Worm (Caenorhabditis elegans) whole organism, midembryonic: ENCODE results near the gene clec-245.

Experiments used
- T22C8.4 ChIP-seq: fragments of 200-800 bp; sonication (Bioruptor generic); IDR thresholded peaks from 2 replicates; pipeline ENCODE4 v1.3.6; 2022; ENCODE audit warnings: missing genetic modification characterization, missing compliant biosample characterization
- cog-1 ChIP-seq: sonication (generic microtip); optimal IDR thresholded peaks from 2 replicates; lab custom pipeline; 2016; ENCODE audit warnings: missing genetic modification characterization, missing compliant biosample characterization
- flt-1 ChIP-seq: fragments of 200-800 bp; sonication (Bioruptor generic); IDR thresholded peaks from 2 replicates; pipeline ENCODE4 v1.3.6; 2022; ENCODE audit warnings: missing genetic modification characterization, missing compliant biosample characterization
- klf-2 ChIP-seq: fragments of 200-800 bp; sonication (Bioruptor generic); conservative IDR thresholded peaks from 2 replicates; pipeline ENCODE4 v1.3.6; 2022; ENCODE audit warnings: missing genetic modification reagents, missing genetic modification characterization, missing compliant biosample characterization
- med-1 ChIP-seq: sonication (generic microtip); optimal IDR thresholded peaks from 2 replicates; lab custom pipeline; 2017; ENCODE audit warnings: missing genetic modification characterization, mild to moderate bottlenecking, missing compliant biosample characterization, antibody characterized with exemption, missing genetic modification reagents; ENCODE audit not compliant: insufficient read depth
- ref-1 ChIP-seq: fragments of 200-800 bp; sonication (Bioruptor generic); conservative IDR thresholded peaks from 2 replicates; pipeline ENCODE4 v1.3.6; 2022; ENCODE audit warnings: missing genetic modification reagents, missing genetic modification characterization, missing compliant biosample characterization
- tab-1 ChIP-seq: fragments of 200-800 bp; sonication (Bioruptor generic); IDR thresholded peaks from 2 replicates; pipeline ENCODE4 v1.3.6; 2022; ENCODE audit warnings: missing genetic modification characterization, missing compliant biosample characterization
- ztf-23 ChIP-seq: fragments of 200-800 bp; sonication (Bioruptor generic); IDR thresholded peaks from 2 replicates; pipeline ENCODE4 v1.3.6; 2022; ENCODE audit warnings: missing genetic modification reagents, missing genetic modification characterization, missing compliant biosample characterization
- ztf-29 ChIP-seq: fragments of 200-800 bp; sonication (Bioruptor generic); IDR thresholded peaks from 2 replicates; pipeline ENCODE4 v1.3.6; 2022; ENCODE audit warnings: missing genetic modification reagents, missing genetic modification characterization, missing compliant biosample characterization

Gene clec-245

ce11 chrV:18164758-18165157, 23.5 kb downstream of the clec-245 start, which contains the start of gene C14A6.5:
TSS of gene C14A6.5 (minus strand) at chrV:18164858.
- TF ChIP-seq med-1 (GFP tag; lab: Kevin White, UChicago) (no peak), tab-1 (GFP tag; lab: Robert Waterston, UW) (no peak), ztf-29 (GFP tag; lab: Robert Waterston, UW) (no peak), klf-2 (no peak), ztf-23 (GFP tag; lab: Robert Waterston, UW) (no peak)

- TF ChIP-seq ztf-29 (GFP tag; lab: Robert Waterston, UW), result no peak
These were observed 24.8 kb downstream of the clec-245 start for ce11 chrV:18163434-18163833.

ce11 chrV:18162568-18162967, 25.7 kb downstream of the clec-245 start, which contains the start of gene C14A6.12:
TSS of gene C14A6.12 (minus strand) at chrV:18162668.
- TF ChIP-seq med-1 (GFP tag; lab: Kevin White, UChicago), result no peak
- no peak for TF ChIP-seq klf-2
- no peak for TF ChIP-seq ref-1
- TF ChIP-seq tab-1 (GFP tag; lab: Robert Waterston, UW), result no peak
- TF ChIP-seq ztf-29 (GFP tag; lab: Robert Waterston, UW), result no peak
- no peak for TF ChIP-seq cog-1 (tag; lab: Kevin White, UChicago)
- TF ChIP-seq ztf-23 (GFP tag; lab: Robert Waterston, UW), result no peak
- no peak for TF ChIP-seq flt-1 (GFP tag; lab: Robert Waterston, UW)
- TF ChIP-seq T22C8.4 (GFP tag; lab: Robert Waterston, UW), result no peak

DNA sequence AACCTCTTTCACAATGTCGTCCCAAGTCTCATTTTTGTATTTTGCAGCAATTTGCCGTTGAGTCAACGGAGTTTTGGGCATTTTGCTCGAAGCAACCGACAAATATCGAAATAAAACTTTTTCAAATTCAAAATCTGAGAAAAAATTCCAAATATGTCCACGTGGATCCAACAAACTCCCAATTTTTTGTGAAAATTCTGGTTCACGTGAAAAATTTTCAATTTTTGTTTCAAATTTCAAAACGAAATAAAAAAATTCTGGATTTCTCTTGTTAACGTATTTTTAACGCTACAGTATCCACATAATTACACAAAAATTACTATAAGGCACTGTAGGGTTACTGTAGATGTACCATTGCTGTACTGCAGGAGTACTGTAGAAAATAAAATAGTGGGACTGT, 27.0 kb downstream of the clec-245 start, which contains the start of gene C14A6.13:
Gene C14A6.13 (minus strand): TSS at position 101 of the 400 bp plus-strand sequence.
- TF ChIP-seq med-1 (GFP tag; lab: Kevin White, UChicago), result no peak
- no peak for TF ChIP-seq ztf-29 (GFP tag; lab: Robert Waterston, UW)
- no peak for TF ChIP-seq ref-1
- no peak for TF ChIP-seq ztf-23 (GFP tag; lab: Robert Waterston, UW)
- TF ChIP-seq T22C8.4 (GFP tag; lab: Robert Waterston, UW), result no peak
- no peak for TF ChIP-seq klf-2
- no peak for TF ChIP-seq flt-1 (GFP tag; lab: Robert Waterston, UW)
- TF ChIP-seq cog-1 (tag; lab: Kevin White, UChicago), result no peak
- no peak for TF ChIP-seq tab-1 (GFP tag; lab: Robert Waterston, UW)

ce11 chrV:18158172-18158571, 30.1 kb downstream of the clec-245 start:
- no peak for TF ChIP-seq cog-1 (tag; lab: Kevin White, UChicago)
- TF ChIP-seq T22C8.4 (GFP tag; lab: Robert Waterston, UW), result no peak

DNA sequence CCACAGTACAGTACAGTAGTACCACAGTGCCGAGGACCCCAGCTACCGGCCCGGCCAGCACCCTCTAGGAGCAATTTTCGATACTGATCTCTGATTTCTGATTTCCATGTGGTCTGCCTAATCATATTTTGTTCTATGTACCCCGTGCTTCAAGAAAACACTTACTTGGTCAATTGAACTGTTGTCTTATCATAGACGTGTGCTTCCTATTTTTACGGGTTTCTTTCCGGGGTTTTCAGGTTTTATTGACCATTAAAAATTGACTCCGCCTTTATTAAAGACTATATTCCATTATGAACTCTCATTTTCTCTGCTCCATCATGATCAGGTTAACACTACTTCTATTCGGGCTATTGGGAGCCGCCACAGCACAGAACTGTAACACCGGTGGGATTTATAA, 30.5 kb downstream of the clec-245 start, which contains the start of gene clec-48:
Gene clec-48 (plus strand): TSS at position 320 of the 400 bp plus-strand sequence.
- TF ChIP-seq ztf-29 (GFP tag; lab: Robert Waterston, UW), result no peak
- TF ChIP-seq T22C8.4 (GFP tag; lab: Robert Waterston, UW), result no peak
- TF ChIP-seq ref-1, result no peak
- no peak for TF ChIP-seq cog-1 (tag; lab: Kevin White, UChicago)
- TF ChIP-seq klf-2, result no peak
- no peak for TF ChIP-seq flt-1 (GFP tag; lab: Robert Waterston, UW)
- TF ChIP-seq ztf-23 (GFP tag; lab: Robert Waterston, UW), result no peak
- TF ChIP-seq med-1 (GFP tag; lab: Kevin White, UChicago), result no peak
- TF ChIP-seq tab-1 (GFP tag; lab: Robert Waterston, UW), result no peak

DNA sequence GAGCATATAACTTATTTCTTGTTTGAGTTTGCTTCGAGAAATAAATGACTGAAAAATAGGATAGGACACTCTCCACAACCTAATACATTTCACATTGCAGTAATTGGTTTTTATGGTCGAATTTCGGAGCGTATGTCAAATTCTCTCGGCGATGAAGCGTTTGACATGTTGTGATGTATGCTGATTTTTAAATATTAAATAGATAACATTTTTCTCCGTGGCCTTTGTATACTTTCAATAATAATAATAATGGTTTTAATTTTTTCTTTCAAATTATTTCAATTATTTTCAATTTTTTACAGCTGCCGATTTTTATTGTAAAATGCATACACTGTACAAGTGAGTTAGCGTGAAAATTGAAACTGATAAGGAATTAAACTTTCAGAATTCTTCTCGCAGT, 42.2 kb downstream of the clec-245 start, which contains the start of gene C14A6.3:
Gene C14A6.3 (plus strand): TSS at position 301 of the 400 bp plus-strand sequence.
- no peak for TF ChIP-seq tab-1 (GFP tag; lab: Robert Waterston, UW)
- no peak for TF ChIP-seq cog-1 (tag; lab: Kevin White, UChicago)
- no peak for TF ChIP-seq flt-1 (GFP tag; lab: Robert Waterston, UW)
- TF ChIP-seq ref-1, result no peak
- no peak for TF ChIP-seq med-1 (GFP tag; lab: Kevin White, UChicago)
- no peak for TF ChIP-seq ztf-23 (GFP tag; lab: Robert Waterston, UW)
- TF ChIP-seq klf-2, result no peak

DNA sequence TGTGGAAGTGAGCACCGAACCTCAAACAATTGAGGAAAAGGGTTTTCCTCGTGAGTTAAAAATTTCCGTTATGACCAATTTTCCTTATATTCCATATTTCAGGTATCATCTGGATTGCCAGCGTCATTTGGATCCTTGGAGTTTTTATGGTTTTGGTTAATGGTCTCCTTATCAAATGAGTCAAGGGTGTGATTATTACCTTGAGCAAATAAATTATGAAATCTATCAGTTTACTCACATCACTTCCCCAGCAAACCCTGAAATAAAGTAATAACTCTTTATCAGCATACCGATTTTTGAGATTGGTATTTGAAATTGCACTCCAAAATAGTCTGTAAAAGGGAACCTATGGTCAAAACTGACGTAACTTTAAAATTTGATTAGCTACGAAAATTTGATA, 43.8 kb downstream of the clec-245 start:
- TF ChIP-seq flt-1 (GFP tag; lab: Robert Waterston, UW), result no peak
- TF ChIP-seq ztf-23 (GFP tag; lab: Robert Waterston, UW), result no peak
- no peak for TF ChIP-seq klf-2

DNA sequence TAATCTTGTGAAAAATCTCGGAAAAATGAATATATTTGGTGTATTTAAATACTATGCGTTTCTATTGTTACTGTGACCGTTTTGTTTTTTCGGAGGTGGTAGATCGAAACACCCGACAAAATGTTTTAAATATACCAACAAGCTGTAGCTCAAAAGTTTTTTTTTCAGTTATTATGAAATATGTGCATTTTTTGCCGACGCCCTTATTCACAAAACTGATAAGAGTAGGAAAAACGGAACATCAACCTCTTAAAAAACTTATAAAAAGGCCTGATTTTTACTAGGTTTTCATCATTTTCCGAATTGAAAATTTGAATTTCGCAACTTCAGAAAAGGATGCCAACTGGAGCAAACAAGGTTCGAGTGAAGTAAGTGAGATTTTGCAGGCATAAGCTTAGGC, 44.8 kb downstream of the clec-245 start, which contains the start of gene Y37H2A.14:
Gene Y37H2A.14 (plus strand): TSS at position 301 of the 400 bp plus-strand sequence.
- TF ChIP-seq ztf-29 (GFP tag; lab: Robert Waterston, UW) (no peak), cog-1 (tag; lab: Kevin White, UChicago) (no peak), ref-1 (no peak), klf-2 (no peak)

DNA sequence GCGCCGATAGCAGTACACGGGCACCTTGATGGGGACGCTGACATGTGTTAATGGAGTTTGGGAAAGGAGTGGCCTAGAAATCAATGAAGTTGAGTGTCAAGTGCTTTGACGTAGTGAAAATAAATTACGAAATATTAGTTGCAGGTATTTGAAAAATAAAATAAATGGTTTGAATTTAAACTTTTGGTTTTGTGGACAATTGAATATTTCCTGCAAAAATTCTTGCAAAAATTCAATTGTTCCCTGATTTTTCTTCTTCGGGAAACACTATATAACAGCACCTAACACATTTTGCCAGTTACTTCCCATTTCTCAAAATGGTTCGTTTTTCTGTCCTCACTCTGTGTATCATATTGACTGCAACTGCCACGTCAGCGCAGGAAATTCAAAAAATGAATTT, 45.7 kb downstream of the clec-245 start, which contains the start of gene Y37H2A.13:
Gene Y37H2A.13 (plus strand): TSS at position 301 of the 400 bp plus-strand sequence.
- TF ChIP-seq ref-1 (no peak), T22C8.4 (GFP tag; lab: Robert Waterston, UW) (no peak), tab-1 (GFP tag; lab: Robert Waterston, UW) (no peak), ztf-23 (GFP tag; lab: Robert Waterston, UW) (no peak), klf-2 (no peak)

DNA sequence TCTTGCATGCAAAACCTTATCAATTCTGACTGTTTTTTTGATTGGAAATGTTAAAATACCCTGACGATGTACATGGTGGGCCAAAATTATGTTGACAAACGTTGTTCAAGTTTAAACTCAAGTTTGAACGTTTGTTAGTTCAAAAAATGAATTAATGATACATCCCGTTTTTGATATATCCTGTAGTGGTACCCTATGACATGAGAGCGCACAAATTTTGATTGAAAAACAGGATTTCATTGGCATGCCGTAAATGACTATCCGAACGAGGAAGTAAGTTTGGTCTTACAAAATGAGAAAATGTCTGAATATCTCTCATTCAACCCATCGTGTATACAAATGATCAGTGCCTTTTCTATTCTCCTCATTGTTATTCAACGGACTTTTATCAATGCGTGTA, 47.1 kb downstream of the clec-245 start, which contains the start of gene Y37H2A.11:
Gene Y37H2A.11 (plus strand): TSS at position 301 of the 400 bp plus-strand sequence.
- TF ChIP-seq ref-1 (no peak), ztf-23 (GFP tag; lab: Robert Waterston, UW) (no peak), cog-1 (tag; lab: Kevin White, UChicago) (no peak), T22C8.4 (GFP tag; lab: Robert Waterston, UW) (no peak), flt-1 (GFP tag; lab: Robert Waterston, UW) (no peak), ztf-29 (GFP tag; lab: Robert Waterston, UW) (no peak), tab-1 (GFP tag; lab: Robert Waterston, UW) (no peak), med-1 (GFP tag; lab: Kevin White, UChicago) (no peak), klf-2 (no peak)
